Worm (Caenorhabditis elegans) whole organism, L2 larva: ENCODE results near the gene T26H8.5.

Experiments used
- C34F6.9 ChIP-seq: fragments of 150-350 bp; optimal IDR thresholded peaks from 2 replicates; lab custom pipeline; 2014; ENCODE audit warnings: missing biosample characterization, missing genetic modification characterization
- F13H6.1 ChIP-seq: sonication (generic microtip); optimal IDR thresholded peaks from 2 replicates; lab custom pipeline; 2016; ENCODE audit warnings: missing genetic modification characterization, missing compliant biosample characterization
- R02D3.7 ChIP-seq: fragments of 150-350 bp; optimal IDR thresholded peaks from 2 replicates; lab custom pipeline; 2014; ENCODE audit warnings: missing biosample characterization, missing genetic modification characterization
- ZK546.5 ChIP-seq: sonication (generic microtip); optimal IDR thresholded peaks from 2 replicates; lab custom pipeline; 2017; ENCODE audit warnings: missing biosample characterization, missing genetic modification characterization
- blmp-1 ChIP-seq: sonication (generic microtip); optimal IDR thresholded peaks from 2 replicates; lab custom pipeline; 2017; ENCODE audit warnings: missing genetic modification characterization, mild to moderate bottlenecking, missing compliant biosample characterization, antibody characterized with exemption, moderate library complexity; ENCODE audit not compliant: insufficient read depth
- ceh-82 ChIP-seq: fragments of 150-350 bp; optimal IDR thresholded peaks from 2 replicates; lab custom pipeline; 2014; ENCODE audit warnings: missing biosample characterization, missing genetic modification characterization
- crh-2 ChIP-seq: sonication (generic microtip); optimal IDR thresholded peaks from 2 replicates; lab custom pipeline; 2017; ENCODE audit warnings: missing biosample characterization, missing genetic modification characterization
- dmd-4 ChIP-seq: sonication (generic microtip); optimal IDR thresholded peaks from 2 replicates; lab custom pipeline; 2017; ENCODE audit warnings: missing biosample characterization, missing genetic modification characterization
- egl-27 ChIP-seq: sonication (generic microtip); optimal IDR thresholded peaks from 3 replicates; lab custom pipeline; 2017; ENCODE audit warnings: missing biosample characterization, missing genetic modification reagents, missing genetic modification characterization
- elt-1 ChIP-seq: fragments of 150-350 bp; optimal IDR thresholded peaks from 2 replicates; lab custom pipeline; 2014; ENCODE audit warnings: missing biosample characterization, missing genetic modification characterization
- elt-3 ChIP-seq: sonication (generic microtip); optimal IDR thresholded peaks from 2 replicates; lab custom pipeline; 2017; ENCODE audit warnings: missing biosample characterization, missing genetic modification characterization
- fos-1 ChIP-seq: fragments of 150-350 bp; optimal IDR thresholded peaks from 2 replicates; lab custom pipeline; 2014; ENCODE audit warnings: missing biosample characterization, missing genetic modification characterization
- gmeb-1 ChIP-seq: fragments of 150-350 bp; optimal IDR thresholded peaks from 2 replicates; lab custom pipeline; 2014; ENCODE audit warnings: missing biosample characterization, missing genetic modification characterization
- lin-11 ChIP-seq: fragments of 150-350 bp; sonication (generic microtip); optimal IDR thresholded peaks from 2 replicates; lab custom pipeline; 2014; ENCODE audit warnings: missing biosample characterization, missing genetic modification characterization, inconsistent platforms, mixed read lengths
- lin-39 ChIP-seq: fragments of 150-350 bp; optimal IDR thresholded peaks from 2 replicates; lab custom pipeline; 2014; ENCODE audit warnings: missing biosample characterization, missing genetic modification reagents, missing genetic modification characterization
- mab-5 ChIP-seq: fragments of 150-350 bp; optimal IDR thresholded peaks from 2 replicates; lab custom pipeline; 2014; ENCODE audit warnings: missing biosample characterization, missing genetic modification characterization
- mbf-1 ChIP-seq: sonication (generic microtip); optimal IDR thresholded peaks from 2 replicates; lab custom pipeline; 2017; ENCODE audit warnings: missing biosample characterization, missing genetic modification characterization
- mdl-1 ChIP-seq, 2 experiments: fragments of 150-350 bp in 1 of 2; sonication (generic microtip) in 1 of 2; optimal IDR thresholded peaks; 2 replicates each; lab custom pipeline; 2017; ENCODE audit warnings: missing biosample characterization in 2 of 2, missing genetic modification characterization in 2 of 2
- nhr-10 ChIP-seq: sonication (generic microtip); optimal IDR thresholded peaks from 2 replicates; lab custom pipeline; 2017; ENCODE audit warnings: missing biosample characterization, missing genetic modification characterization
- nhr-11 ChIP-seq: fragments of 150-350 bp; optimal IDR thresholded peaks from 2 replicates; lab custom pipeline; 2014; ENCODE audit warnings: missing biosample characterization, missing genetic modification characterization
- nhr-129 ChIP-seq: fragments of 150-350 bp; optimal IDR thresholded peaks from 2 replicates; lab custom pipeline; 2014; ENCODE audit warnings: missing biosample characterization, missing genetic modification characterization
- nhr-23 ChIP-seq: fragments of 150-350 bp; optimal IDR thresholded peaks from 2 replicates; lab custom pipeline; 2014; ENCODE audit warnings: missing biosample characterization, missing genetic modification reagents, missing genetic modification characterization
- nhr-237 ChIP-seq: fragments of 150-350 bp; optimal IDR thresholded peaks from 2 replicates; lab custom pipeline; 2014; ENCODE audit warnings: missing biosample characterization, missing genetic modification characterization
- nhr-6 ChIP-seq: fragments of 150-350 bp; optimal IDR thresholded peaks from 2 replicates; lab custom pipeline; 2014; ENCODE audit warnings: missing biosample characterization, missing genetic modification characterization
- nhr-77 ChIP-seq: fragments of 150-350 bp; optimal IDR thresholded peaks from 2 replicates; lab custom pipeline; 2014; ENCODE audit warnings: missing biosample characterization, missing genetic modification characterization
- peb-1 ChIP-seq: fragments of 150-350 bp; optimal IDR thresholded peaks from 2 replicates; lab custom pipeline; 2014; ENCODE audit warnings: missing biosample characterization, missing genetic modification characterization
- skn-1 ChIP-seq: sonication (generic microtip); optimal IDR thresholded peaks from 2 replicates; lab custom pipeline; 2017; ENCODE audit warnings: missing biosample characterization, missing genetic modification characterization
- sma-3 ChIP-seq: sonication (generic microtip); optimal IDR thresholded peaks from 2 replicates; lab custom pipeline; 2016; ENCODE audit warnings: missing genetic modification reagents, missing genetic modification characterization, missing compliant biosample characterization
- sma-9 ChIP-seq, 2 experiments: fragments of 150-350 bp in 1 of 2; sonication (generic microtip) in 1 of 2; optimal IDR thresholded peaks; 2 replicates each; lab custom pipeline; 2014 to 2016; ENCODE audit warnings: missing genetic modification characterization in 2 of 2, mild to moderate bottlenecking in 1 of 2, missing biosample characterization in 1 of 2, missing compliant biosample characterization in 1 of 2, missing genetic modification reagents in 1 of 2, moderate library complexity in 1 of 2
- snpc-4 ChIP-seq: fragments of 150-350 bp; optimal IDR thresholded peaks from 2 replicates; lab custom pipeline; 2014; ENCODE audit warnings: missing biosample characterization, missing genetic modification characterization
- unc-55 ChIP-seq: fragments of 150-350 bp; sonication (generic microtip); optimal IDR thresholded peaks from 3 replicates; lab custom pipeline; 2014; ENCODE audit warnings: missing biosample characterization, missing genetic modification reagents, missing genetic modification characterization
- zag-1 ChIP-seq: fragments of 150-350 bp; optimal IDR thresholded peaks from 2 replicates; lab custom pipeline; 2014; ENCODE audit warnings: missing biosample characterization, missing genetic modification characterization
- ztf-4 ChIP-seq: fragments of 150-350 bp; optimal IDR thresholded peaks from 2 replicates; lab custom pipeline; 2014; ENCODE audit warnings: missing biosample characterization, missing genetic modification characterization

T26H8.5 gene

DNA sequence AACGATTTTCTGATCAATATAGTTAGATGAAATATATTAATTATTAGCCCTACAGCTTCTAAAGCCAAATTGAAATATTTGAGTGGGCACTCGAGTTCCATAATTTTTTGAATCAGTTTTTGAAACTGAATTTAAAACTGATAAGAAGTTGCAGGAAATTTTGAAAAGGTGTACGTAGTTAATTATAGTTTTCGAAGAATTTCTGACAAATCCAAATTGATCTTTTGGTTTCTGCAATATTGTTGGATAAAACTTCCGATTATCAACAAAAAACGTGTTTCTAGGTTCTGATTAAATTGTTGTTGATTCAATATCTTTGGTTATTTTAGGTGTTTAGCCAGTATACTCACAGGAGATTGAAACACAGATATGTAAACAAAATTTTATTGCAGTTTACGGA, 1.3 kb upstream of the T26H8.5 start, which contains the start of gene T26H8.4:
TSS of gene T26H8.4 (minus strand) at position 101 of the 400 bp plus-strand sequence.
- TF ChIP-seq lin-11 (tag; lab: Kevin White, UChicago) = no peak
- TF ChIP-seq lin-39 = no peak
- TF ChIP-seq egl-27 = no peak
- no peak for TF ChIP-seq R02D3.7 (tag; lab: Kevin White, UChicago)
- TF ChIP-seq skn-1 = no peak
- no peak for TF ChIP-seq nhr-23 (tag; lab: Kevin White, UChicago)
- no peak for TF ChIP-seq dmd-4 (tag; lab: Kevin White, UChicago)
- TF ChIP-seq unc-55 = no peak
- TF ChIP-seq F13H6.1 = no peak
- no peak for TF ChIP-seq C34F6.9 (tag; lab: Kevin White, UChicago)

DNA sequence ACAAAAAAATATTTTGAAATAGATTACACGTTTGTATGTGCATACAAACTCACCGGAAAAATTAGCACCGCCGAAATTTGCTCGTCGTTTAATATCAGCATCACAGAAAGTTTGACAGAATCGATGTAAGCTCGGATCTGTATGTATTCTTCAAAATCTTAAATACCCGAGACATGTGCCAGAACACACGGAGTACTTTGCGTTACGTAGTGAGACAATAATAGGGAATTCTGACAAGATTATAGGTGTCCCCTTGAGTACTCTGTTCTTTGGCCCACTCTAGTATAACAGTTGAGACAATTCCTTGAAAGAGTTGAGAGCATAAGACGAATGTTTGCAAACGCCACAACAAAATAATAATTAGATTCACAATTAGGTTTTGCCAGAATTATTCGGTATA, 1.8 kb downstream of the T26H8.5 start, which contains the start of gene srx-48:
TSS of gene srx-48 (minus strand) at position 101 of the 400 bp plus-strand sequence.
- TF ChIP-seq blmp-1 (tag; lab: Kevin White, UChicago) (no peak), gmeb-1 (no peak), nhr-77 (no peak), egl-27 (no peak), nhr-129 (tag; lab: Kevin White, UChicago) (no peak), ztf-4 (tag; lab: Kevin White, UChicago) (no peak), mbf-1 (no peak)

DNA sequence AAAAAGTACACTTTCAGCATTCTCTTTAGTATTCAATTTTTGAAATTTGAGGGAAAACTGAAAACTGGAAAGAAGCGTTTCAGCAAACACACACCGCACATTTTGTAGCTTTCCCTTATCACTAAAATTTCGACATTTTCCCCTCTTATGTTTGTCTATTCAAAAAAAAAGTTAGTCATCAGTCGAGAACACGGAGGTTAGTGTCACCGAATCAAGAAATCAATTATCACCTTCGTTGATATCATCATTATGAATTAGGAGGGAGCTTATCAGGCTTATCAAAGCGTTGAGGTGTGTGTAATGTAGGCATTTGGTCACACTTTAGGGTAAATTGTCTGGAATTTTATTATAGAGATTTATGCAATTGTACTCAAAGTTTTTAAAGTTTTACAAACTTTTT, 6.8 kb downstream of the T26H8.5 start, which contains the start of gene cpr-3:
TSS of gene cpr-3 (minus strand) at position 104 of the 400 bp plus-strand sequence.
- TF ChIP-seq skn-1 = peak; percentile 75
- peak; percentile 64 for TF ChIP-seq crh-2 (tag; lab: Kevin White, UChicago)
- peak; percentile 8 for TF ChIP-seq sma-3 (GFP tag; lab: Kevin White, UChicago)
- TF ChIP-seq fos-1 = peak; percentile 100
- no peak for TF ChIP-seq F13H6.1
- TF ChIP-seq gmeb-1 = peak; percentile 64

DNA sequence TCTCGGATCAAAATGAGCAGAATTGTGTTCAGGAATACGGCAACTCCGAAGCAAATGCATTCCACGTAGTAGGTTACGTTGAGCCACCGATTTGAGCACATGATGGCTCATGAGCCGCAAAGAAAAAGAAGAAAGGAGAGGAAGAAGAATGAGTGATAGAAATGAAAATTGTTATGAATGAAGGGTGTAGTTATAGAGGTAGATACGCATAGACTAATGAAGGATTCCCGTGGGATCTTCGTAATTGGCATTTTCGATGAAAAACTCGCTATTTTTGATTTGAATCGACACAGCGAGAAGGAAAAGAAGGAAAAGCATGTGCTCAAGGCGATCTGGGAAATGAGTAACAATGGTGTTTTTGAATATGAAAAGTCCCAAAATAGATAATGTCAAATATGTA, 11.5 kb downstream of the T26H8.5 start, which contains the start of gene str-96:
TSS of gene str-96 (minus strand) at position 101 of the 400 bp plus-strand sequence.
- TF ChIP-seq sma-3 (GFP tag; lab: Kevin White, UChicago) = no peak
- TF ChIP-seq nhr-77 = no peak
- TF ChIP-seq mdl-1 (tag; optimal IDR thresholded peaks at IDR 0.05; lab: Kevin White, UChicago) = no peak
- TF ChIP-seq nhr-237 (tag; lab: Kevin White, UChicago) = no peak
- no peak for TF ChIP-seq crh-2 (tag; lab: Kevin White, UChicago)
- TF ChIP-seq F13H6.1 = no peak
- TF ChIP-seq lin-39 = no peak
- TF ChIP-seq elt-3 (tag; lab: Kevin White, UChicago) = no peak
- TF ChIP-seq ztf-4 (tag; lab: Kevin White, UChicago) = no peak
- TF ChIP-seq R02D3.7 (tag; lab: Kevin White, UChicago) = no peak
- no peak for TF ChIP-seq ZK546.5 (tag; lab: Kevin White, UChicago)
- no peak for TF ChIP-seq lin-11 (tag; lab: Kevin White, UChicago)
- TF ChIP-seq elt-1 (tag; lab: Kevin White, UChicago) = no peak
- TF ChIP-seq egl-27 = no peak
- TF ChIP-seq mab-5 = no peak

DNA sequence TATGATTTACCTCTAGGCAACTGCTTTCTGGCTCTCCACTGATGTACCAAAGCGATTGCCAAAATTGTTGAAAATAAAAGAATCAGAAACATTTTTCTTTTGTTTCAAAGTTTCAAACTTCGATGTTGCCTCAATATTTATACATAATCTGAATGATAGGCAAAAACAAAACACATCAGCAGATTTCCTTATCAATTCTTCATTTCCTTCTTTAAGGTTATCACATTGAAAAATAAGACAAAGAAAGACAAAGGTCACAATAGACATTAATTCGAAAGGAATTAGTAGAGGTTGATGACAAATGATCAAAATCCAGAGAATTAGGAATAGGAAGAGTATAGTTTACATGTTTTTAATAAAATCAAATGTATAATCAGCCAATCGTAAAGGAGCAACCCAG, 14.4 kb downstream of the T26H8.5 start, which contains the start of gene cyp-34A2:
TSS of gene cyp-34A2 (minus strand) at position 101 of the 400 bp plus-strand sequence.
- TF ChIP-seq F13H6.1 (no peak), zag-1 (tag; lab: Kevin White, UChicago) (no peak), gmeb-1 (no peak), mbf-1 (no peak), sma-3 (GFP tag; lab: Kevin White, UChicago) (no peak), mdl-1 (tag; optimal IDR thresholded peaks at IDR 0.05; lab: Kevin White, UChicago) (no peak), nhr-11 (tag; lab: Kevin White, UChicago) (no peak)

DNA sequence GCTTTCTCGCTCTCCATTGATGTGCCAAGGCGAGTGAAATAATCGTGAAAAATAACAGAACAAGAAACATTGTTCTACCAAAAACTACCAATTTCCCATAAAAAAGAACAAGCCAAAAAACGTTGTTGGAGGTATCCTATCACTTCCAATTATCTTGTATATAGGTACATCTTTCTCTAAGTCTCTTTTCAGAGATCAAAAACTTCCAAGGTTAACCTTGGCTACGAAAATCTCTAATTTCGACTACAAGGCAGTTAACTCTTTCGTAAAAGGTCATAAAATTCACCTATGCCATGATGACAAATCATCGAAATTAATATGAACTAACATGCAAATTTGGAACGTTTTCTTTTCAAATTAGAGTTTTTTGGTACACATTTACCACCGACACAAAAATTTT, 17.5 kb downstream of the T26H8.5 start, which contains the start of gene cyp-34A1:
TSS of gene cyp-34A1 (minus strand) at position 101 of the 400 bp plus-strand sequence.
- no peak for TF ChIP-seq snpc-4 (tag; lab: Kevin White, UChicago)
- TF ChIP-seq nhr-10 (tag; lab: Kevin White, UChicago) = no peak
- TF ChIP-seq ceh-82 (tag; lab: Kevin White, UChicago) = no peak
- TF ChIP-seq dmd-4 (tag; lab: Kevin White, UChicago) = no peak
- no peak for TF ChIP-seq nhr-6 (tag; lab: Kevin White, UChicago)
- TF ChIP-seq crh-2 (tag; lab: Kevin White, UChicago) = no peak
- no peak for TF ChIP-seq mbf-1
- no peak for TF ChIP-seq peb-1 (tag; lab: Kevin White, UChicago)
- no peak for TF ChIP-seq sma-3 (GFP tag; lab: Kevin White, UChicago)
- TF ChIP-seq sma-9 (GFP tag; optimal IDR thresholded peaks at IDR 0.05; lab: Kevin White, UChicago) = no peak
- no peak for TF ChIP-seq sma-9 (tag; optimal IDR thresholded peaks at IDR 0.05; lab: Kevin White, UChicago)
